Worm (Caenorhabditis elegans) whole organism, L4 larva: ENCODE data around the gene F28H7.2.

Experiments used
- F26F4.8 ChIP-seq: fragments of 200-800 bp; sonication (Bioruptor generic); conservative IDR thresholded peaks from 2 replicates; pipeline ENCODE4 v1.3.6; 2022; ENCODE audit warnings: missing genetic modification characterization, missing compliant biosample characterization
- Y105C5A.15 ChIP-seq: fragments of 200-800 bp; sonication (Bioruptor generic); IDR thresholded peaks from 2 replicates; pipeline ENCODE4 v1.3.6; 2022; ENCODE audit warnings: missing genetic modification characterization, missing compliant biosample characterization
- Y48G9A.11 ChIP-seq: fragments of 200-800 bp; sonication (Bioruptor generic); IDR thresholded peaks from 2 replicates; pipeline ENCODE4 v1.3.6; 2022; ENCODE audit warnings: missing genetic modification reagents, missing genetic modification characterization, missing compliant biosample characterization
- Y5F2A.4 ChIP-seq: fragments of 200-800 bp; sonication (Bioruptor generic); optimal IDR thresholded peaks from 2 replicates; lab custom pipeline; 2018; ENCODE audit warnings: mild to moderate bottlenecking, missing genetic modification characterization, missing compliant biosample characterization
- ZK546.5 ChIP-seq, 2 experiments: sonication (generic microtip); optimal IDR thresholded peaks; 2 replicates each; lab custom pipeline; 2017; ENCODE audit warnings: missing biosample characterization in 2 of 2, missing genetic modification characterization in 2 of 2
- aha-1 ChIP-seq: fragments of 150-350 bp; peaks from one replicate; lab custom pipeline; 2014; ENCODE audit warnings: missing biosample characterization, missing genetic modification characterization
- aly-2 ChIP-seq: sonication (generic microtip); optimal IDR thresholded peaks from 2 replicates; lab custom pipeline; 2018; ENCODE audit warnings: missing biosample characterization, missing genetic modification characterization
- ama-1 ChIP-seq: fragments of 150-350 bp; optimal IDR thresholded peaks from 2 replicates; lab custom pipeline; 2014; ENCODE audit warnings: inconsistent platforms, mixed read lengths
- ceh-20 ChIP-seq: fragments of 200-800 bp; sonication (Bioruptor generic); IDR thresholded peaks from 2 replicates; pipeline ENCODE4 v1.3.6; 2022; ENCODE audit warnings: missing genetic modification reagents, missing genetic modification characterization, missing compliant biosample characterization
- ces-1 ChIP-seq: fragments of 150-350 bp; sonication (generic microtip); optimal IDR thresholded peaks from 4 replicates; lab custom pipeline; 2014; ENCODE audit warnings: missing biosample characterization, missing genetic modification reagents, missing genetic modification characterization
- cey-2 ChIP-seq: sonication (generic microtip); optimal IDR thresholded peaks from 3 replicates; lab custom pipeline; 2017; ENCODE audit warnings: missing genetic modification characterization, mild to moderate bottlenecking, missing compliant biosample characterization, antibody characterized with exemption, borderline replicate concordance; ENCODE audit not compliant: insufficient read depth
- ctbp-1 ChIP-seq: fragments of 200-800 bp; sonication (Bioruptor generic); IDR thresholded peaks from 2 replicates; pipeline ENCODE4 v1.3.6; 2022; ENCODE audit warnings: missing genetic modification reagents, missing genetic modification characterization, missing compliant biosample characterization
- daf-16 ChIP-seq, 3 experiments: sonication (generic microtip); optimal IDR thresholded peaks; 2 replicates each; lab custom pipeline; 2016 to 2017; ENCODE audit warnings: missing genetic modification characterization in 3 of 3, missing genetic modification reagents in 3 of 3, mild to moderate bottlenecking in 2 of 3, missing compliant biosample characterization in 2 of 3, missing biosample characterization in 1 of 3, moderate library complexity in 1 of 3
- daf-8 ChIP-seq: fragments of 200-800 bp; sonication (Bioruptor generic); IDR thresholded peaks from 2 replicates; pipeline ENCODE4 v1.3.6; 2022; ENCODE audit warnings: missing genetic modification characterization, missing compliant biosample characterization
- dmd-6 ChIP-seq: fragments of 200-800 bp; sonication (Bioruptor generic); IDR thresholded peaks from 2 replicates; pipeline ENCODE4 v1.3.6; 2022; ENCODE audit warnings: missing genetic modification reagents, missing genetic modification characterization, missing compliant biosample characterization
- duxl-1 ChIP-seq: sonication (generic microtip); optimal IDR thresholded peaks from 2 replicates; lab custom pipeline; 2016; ENCODE audit warnings: mild to moderate bottlenecking, missing genetic modification characterization, moderate library complexity, missing compliant biosample characterization; ENCODE audit not compliant: poor library complexity
- egl-27 ChIP-seq: sonication (generic microtip); optimal IDR thresholded peaks from 3 replicates; lab custom pipeline; 2017; ENCODE audit warnings: missing biosample characterization, missing genetic modification reagents, missing genetic modification characterization
- fkh-10 ChIP-seq: fragments of 150-350 bp; optimal IDR thresholded peaks from 2 replicates; lab custom pipeline; 2014; ENCODE audit warnings: missing biosample characterization, missing genetic modification reagents, missing genetic modification characterization
- fos-1 ChIP-seq: fragments of 150-350 bp; optimal IDR thresholded peaks from 2 replicates; lab custom pipeline; 2014; ENCODE audit warnings: missing biosample characterization, missing genetic modification characterization
- hlh-11 ChIP-seq: fragments of 200-800 bp; sonication (Bioruptor generic); optimal IDR thresholded peaks from 2 replicates; lab custom pipeline; 2018; ENCODE audit warnings: mild to moderate bottlenecking, missing genetic modification characterization, missing compliant biosample characterization
- hlh-30 ChIP-seq: sonication (generic microtip); optimal IDR thresholded peaks from 2 replicates; lab custom pipeline; 2017; ENCODE audit warnings: antibody characterized with exemption, mild to moderate bottlenecking, missing genetic modification characterization, missing compliant biosample characterization; ENCODE audit not compliant: insufficient read depth
- hmg-1.1 ChIP-seq: fragments of 200-800 bp; sonication (Bioruptor generic); IDR thresholded peaks from 2 replicates; pipeline ENCODE4 v1.3.6; 2022; ENCODE audit warnings: missing genetic modification reagents, missing genetic modification characterization, missing compliant biosample characterization
- lim-7 ChIP-seq: fragments of 200-800 bp; sonication (Bioruptor generic); IDR thresholded peaks from 2 replicates; pipeline ENCODE4 v1.3.6; 2022; ENCODE audit warnings: missing genetic modification characterization, missing compliant biosample characterization
- lin-1 ChIP-seq: fragments of 200-800 bp; sonication (Bioruptor generic); IDR thresholded peaks from 2 replicates; pipeline ENCODE4 v1.3.6; 2022; ENCODE audit warnings: missing genetic modification reagents, missing genetic modification characterization, missing compliant biosample characterization
- lir-3 ChIP-seq: sonication (generic microtip); optimal IDR thresholded peaks from 2 replicates; lab custom pipeline; 2016; ENCODE audit warnings: mild to moderate bottlenecking, missing genetic modification characterization, missing compliant biosample characterization
- mdl-1 ChIP-seq, 2 experiments: fragments of 150-350 bp in 1 of 2; sonication (generic microtip) in 1 of 2; optimal IDR thresholded peaks; 2 replicates each; lab custom pipeline; 2014 to 2017; ENCODE audit warnings: missing biosample characterization in 2 of 2, missing genetic modification characterization in 2 of 2
- mep-1 ChIP-seq: fragments of 150-350 bp; sonication (generic microtip); optimal IDR thresholded peaks from 3 replicates; lab custom pipeline; 2014; ENCODE audit warnings: missing biosample characterization, missing genetic modification characterization
- mxl-2 ChIP-seq: fragments of 200-800 bp; sonication (Bioruptor generic); conservative IDR thresholded peaks from 2 replicates; pipeline ENCODE4 v1.3.6; 2022; ENCODE audit warnings: missing genetic modification reagents, missing genetic modification characterization, missing compliant biosample characterization
- mxl-3 ChIP-seq: fragments of 200-800 bp; sonication (Bioruptor generic); optimal IDR thresholded peaks from 2 replicates; lab custom pipeline; 2018; ENCODE audit warnings: mild to moderate bottlenecking, missing genetic modification characterization, missing compliant biosample characterization
- nhr-10 ChIP-seq: fragments of 150-350 bp; optimal IDR thresholded peaks from 2 replicates; lab custom pipeline; 2014; ENCODE audit warnings: missing biosample characterization, missing genetic modification characterization
- nhr-237 ChIP-seq: sonication (generic microtip); optimal IDR thresholded peaks from 2 replicates; lab custom pipeline; 2017; ENCODE audit warnings: missing biosample characterization, missing genetic modification characterization
- nhr-25 ChIP-seq: sonication (generic microtip); optimal IDR thresholded peaks from 2 replicates; lab custom pipeline; 2017; ENCODE audit warnings: missing genetic modification characterization, mild to moderate bottlenecking, missing compliant biosample characterization, antibody characterized with exemption, moderate library complexity, borderline replicate concordance; ENCODE audit not compliant: insufficient read depth
- nhr-28 ChIP-seq: fragments of 150-350 bp; optimal IDR thresholded peaks from 2 replicates; lab custom pipeline; 2014; ENCODE audit warnings: missing biosample characterization, missing genetic modification characterization
- nhr-42 ChIP-seq: fragments of 200-800 bp; sonication (Bioruptor generic); IDR thresholded peaks from 2 replicates; pipeline ENCODE4 v1.3.6; 2022; ENCODE audit warnings: missing genetic modification characterization, missing compliant biosample characterization
- nhr-76 ChIP-seq: fragments of 150-350 bp; optimal IDR thresholded peaks from 2 replicates; lab custom pipeline; 2014; ENCODE audit warnings: missing biosample characterization, missing genetic modification characterization
- nhr-77 ChIP-seq: fragments of 150-350 bp; optimal IDR thresholded peaks from 2 replicates; lab custom pipeline; 2014; ENCODE audit warnings: missing biosample characterization, missing genetic modification characterization
- pqm-1 ChIP-seq: sonication (generic microtip); optimal IDR thresholded peaks from 2 replicates; lab custom pipeline; 2017; ENCODE audit warnings: missing biosample characterization, missing genetic modification characterization
- saeg-2 ChIP-seq: fragments of 200-800 bp; sonication (Bioruptor generic); IDR thresholded peaks from 2 replicates; pipeline ENCODE4 v1.3.6; 2022; ENCODE audit warnings: missing genetic modification reagents, missing genetic modification characterization, missing compliant biosample characterization
- skn-1 ChIP-seq: fragments of 150-350 bp; optimal IDR thresholded peaks from 2 replicates; lab custom pipeline; 2014; ENCODE audit warnings: missing biosample characterization, missing genetic modification characterization
- unc-62 ChIP-seq, 3 experiments: fragments of 150-350 bp in 1 of 3; sonication (generic microtip); optimal IDR thresholded peaks in 2 of 3; peaks in 1 of 3; 1 replicate in 1 of 3; 2 replicates in 2 of 3; lab custom pipeline; 2014 to 2017; ENCODE audit warnings: missing biosample characterization in 3 of 3, missing genetic modification characterization in 3 of 3, missing genetic modification reagents in 3 of 3, missing genotype in 1 of 3
- zfp-2 ChIP-seq: sonication (generic microtip); optimal IDR thresholded peaks from 2 replicates; lab custom pipeline; 2016; ENCODE audit warnings: mild to moderate bottlenecking, missing genetic modification characterization, missing compliant biosample characterization

Gene F28H7.2

DNA sequence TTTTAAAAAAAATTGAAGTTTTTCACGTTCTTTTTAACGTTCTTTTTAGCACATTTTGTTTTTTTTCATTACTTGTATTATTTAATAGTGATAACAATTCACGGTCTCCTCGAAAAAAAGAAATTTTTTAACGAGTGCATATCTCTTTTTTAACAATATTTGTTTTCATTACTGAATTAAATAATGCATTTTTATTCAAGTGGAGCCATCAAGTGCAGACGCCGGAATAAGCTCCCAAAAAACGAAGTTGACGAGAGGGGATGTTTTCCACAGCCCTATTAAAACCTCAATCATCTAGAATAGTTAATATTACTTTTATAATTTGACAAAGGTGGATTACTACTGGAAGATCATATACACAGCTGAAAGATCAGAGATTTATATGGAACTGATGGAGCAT is 9.0 kb downstream of the F28H7.2 start, which contains the start of gene irld-6:
irld-6 (minus strand) TSS at position 101 of the 400 bp plus-strand sequence.
- TF ChIP-seq fkh-10 (no peak), lim-7 (GFP tag; lab: Robert Waterston, UW) (no peak), nhr-77 (tag; lab: Kevin White, UChicago) (no peak)

ce11 chrV:10757128-10757527 is 9.4 kb downstream of the F28H7.2 start:
- TF ChIP-seq ama-1 (lab: Kevin White, UChicago) (no peak), ctbp-1 (GFP tag; lab: Robert Waterston, UW) (no peak), ZK546.5 (tag; optimal IDR thresholded peaks at IDR 0.05; lab: Kevin White, UChicago) (no peak), mxl-3 (GFP tag; lab: Kevin White, UChicago) (peak; percentile 3), lin-1 (GFP tag; lab: Robert Waterston, UW) (no peak), unc-62 (GFP tag; optimal IDR thresholded peaks at IDR 0.05 in 1 of 2; lab: Kevin White, UChicago) (peak in 1 of 2 experiments; percentile 44), unc-62 (tag; optimal IDR thresholded peaks at IDR 0.05; lab: Kevin White, UChicago) (no peak), egl-27 (tag; lab: Kevin White, UChicago) (no peak), dmd-6 (GFP tag; lab: Robert Waterston, UW) (no peak), aha-1 (tag; lab: Kevin White, UChicago) (peak; percentile 22), nhr-237 (tag; lab: Kevin White, UChicago) (no peak), hlh-30 (tag; lab: Kevin White, UChicago) (peak; percentile 24), nhr-28 (tag; lab: Kevin White, UChicago) (peak; percentile 8), ceh-20 (GFP tag; lab: Robert Waterston, UW) (no peak), daf-8 (no peak), cey-2 (tag; lab: Kevin White, UChicago) (no peak), nhr-10 (tag; lab: Kevin White, UChicago) (no peak), duxl-1 (tag; lab: Kevin White, UChicago) (no peak), F26F4.8 (GFP tag; lab: Robert Waterston, UW) (no peak), nhr-25 (tag; lab: Kevin White, UChicago) (peak; percentile 73), nhr-42 (no peak), mxl-2 (GFP tag; lab: Robert Waterston, UW) (no peak), Y105C5A.15 (no peak), aly-2 (no peak), nhr-76 (tag; lab: Kevin White, UChicago) (no peak), Y48G9A.11 (GFP tag; lab: Robert Waterston, UW) (no peak), zfp-2 (no peak), fos-1 (tag; lab: Kevin White, UChicago) (no peak), mdl-1 (tag; optimal IDR thresholded peaks at IDR 0.05; lab: Kevin White, UChicago) (peak in 1 of 2 experiments; percentile 48), lir-3 (tag; lab: Kevin White, UChicago) (no peak), saeg-2 (GFP tag; lab: Robert Waterston, UW) (no peak), pqm-1 (tag; lab: Kevin White, UChicago) (no peak), ces-1 (GFP tag; lab: Kevin White, UChicago) (no peak), hmg-1.1 (no peak), mep-1 (tag; lab: Kevin White, UChicago) (peak; percentile 10), Y5F2A.4 (GFP tag; lab: Kevin White, UChicago) (no peak), hlh-11 (tag; lab: Kevin White, UChicago) (no peak)

- TF ChIP-seq skn-1 (tag; lab: Kevin White, UChicago) (no peak), unc-62 (GFP tag; optimal IDR thresholded peaks at IDR 0.05 in 1 of 2; lab: Kevin White, UChicago) (peak in 1 of 2 experiments; percentile 38), unc-62 (tag; optimal IDR thresholded peaks at IDR 0.05; lab: Kevin White, UChicago) (no peak), hlh-30 (tag; lab: Kevin White, UChicago) (no peak), daf-16 (GFP tag; optimal IDR thresholded peaks at IDR 0.05; lab: Kevin White, UChicago) (no peak), daf-16 (tag; optimal IDR thresholded peaks at IDR 0.05; lab: Kevin White, UChicago) (no peak)
Observed at ce11 chrV:10758658-10759057, 11.0 kb downstream of the F28H7.2 start, which contains the start of gene F28H7.8. Gene F28H7.8 (plus strand): TSS chrV:10758958.
